Worm (Caenorhabditis elegans): Measurements from ENCODE around the gene unc-51.

The unc-51 gene

DNA sequence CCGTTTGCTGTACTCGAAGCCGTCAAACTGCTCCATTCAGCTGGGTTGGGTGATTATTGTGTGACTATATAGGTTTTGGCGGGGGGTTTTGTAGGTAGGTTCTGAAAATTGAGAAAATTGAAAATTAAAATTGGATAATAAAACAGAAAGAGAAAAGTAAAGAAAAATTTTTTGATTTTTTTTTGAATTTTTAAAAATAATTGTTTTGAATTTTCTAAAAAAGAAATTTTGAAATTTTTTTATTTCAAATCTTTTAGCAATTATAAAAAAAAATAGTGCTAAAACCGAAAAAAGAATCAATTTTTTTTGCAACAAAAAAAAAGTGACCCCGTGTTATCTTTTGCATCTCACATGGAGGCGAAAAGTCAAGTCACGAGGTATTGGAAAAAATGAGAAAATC is at the start of gene unc-51:
unc-51 (minus strand) TSS at position 101 of the 400 bp plus-strand sequence.
- TF ChIP-seq mes-4 (tag; optimal IDR thresholded peaks at IDR 0.05), result no peak
- TF ChIP-seq hmg-20 (GFP tag; IDR thresholded peaks at IDR 0.05), result no peak
- TF ChIP-seq aptf-3 (GFP tag; IDR thresholded peaks at IDR 0.05), result no peak
- no peak for TF ChIP-seq ceh-100 (GFP tag; IDR thresholded peaks at IDR 0.05)
- no peak for TF ChIP-seq egl-44 (GFP tag; IDR thresholded peaks at IDR 0.05)
- TF ChIP-seq bed-2 (GFP tag; IDR thresholded peaks at IDR 0.05), result no peak
- no peak for TF ChIP-seq die-1 (tag; optimal IDR thresholded peaks at IDR 0.05)
- TF ChIP-seq nhr-179 (tag; optimal IDR thresholded peaks at IDR 0.05), result no peak
- no peak for TF ChIP-seq ztf-25 (GFP tag; IDR thresholded peaks at IDR 0.05)
- TF ChIP-seq nhr-120 (GFP tag; IDR thresholded peaks at IDR 0.05), result no peak
- TF ChIP-seq sptf-2 (GFP tag; optimal IDR thresholded peaks at IDR 0.05), result no peak
- TF ChIP-seq attf-6 (GFP tag; IDR thresholded peaks at IDR 0.05), result no peak
- no peak for TF ChIP-seq fkh-3 (tag; optimal IDR thresholded peaks at IDR 0.05)
- TF ChIP-seq rcor-1 (GFP tag; IDR thresholded peaks at IDR 0.05), result no peak
- no peak for TF ChIP-seq Y95B8A.8 (GFP tag; IDR thresholded peaks at IDR 0.05)
- no peak for TF ChIP-seq lsl-1 (GFP tag; optimal IDR thresholded peaks at IDR 0.05)

DNA sequence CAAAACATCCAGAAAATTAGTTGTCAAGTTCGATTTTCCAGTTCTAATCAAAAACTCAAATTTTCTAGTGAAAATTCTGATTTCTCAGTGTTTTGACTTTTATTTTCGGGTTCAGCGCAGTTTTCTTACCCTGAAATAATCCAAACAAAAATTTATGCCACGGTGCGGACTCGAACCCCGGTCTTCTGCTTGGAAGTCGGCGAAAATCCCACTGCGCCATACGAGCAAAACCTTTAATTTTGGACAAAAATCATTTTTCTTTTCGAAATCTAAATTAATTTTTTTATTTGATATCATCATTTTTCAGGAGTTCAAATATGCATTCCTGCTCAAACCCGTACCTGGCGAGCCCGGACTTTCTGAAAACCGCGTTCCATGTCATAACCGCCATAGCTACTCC is 44.8 kb upstream of the unc-51 start, which contains the start of gene srh-233:
srh-233 (plus strand) TSS at position 301 of the 400 bp plus-strand sequence.
- TF ChIP-seq nhr-179 (tag; optimal IDR thresholded peaks at IDR 0.05) (no peak), B0336.3 (GFP tag; IDR thresholded peaks at IDR 0.05) (no peak), attf-6 (GFP tag; IDR thresholded peaks at IDR 0.05) (no peak), aptf-3 (GFP tag; IDR thresholded peaks at IDR 0.05) (no peak), cebp-2 (GFP tag; IDR thresholded peaks at IDR 0.05) (no peak), snpc-3.4 (tag; optimal IDR thresholded peaks at IDR 0.05) (no peak), F57A8.1 (GFP tag; optimal IDR thresholded peaks at IDR 0.05) (no peak), dpl-1 (GFP tag; optimal IDR thresholded peaks at IDR 0.05) (no peak), mel-28 (tag; optimal IDR thresholded peaks at IDR 0.05; ENCODE audit: borderline replicate concordance) (no peak), lsy-27 (tag; optimal IDR thresholded peaks at IDR 0.05; ENCODE audit: borderline replicate concordance, insufficient read depth) (no peak), ama-1 (optimal IDR thresholded peaks at IDR 0.05) (no peak), ama-1 (GFP tag; optimal IDR thresholded peaks at IDR 0.05) (no peak), ceh-58 (GFP tag; IDR thresholded peaks at IDR 0.05) (no peak)

DNA sequence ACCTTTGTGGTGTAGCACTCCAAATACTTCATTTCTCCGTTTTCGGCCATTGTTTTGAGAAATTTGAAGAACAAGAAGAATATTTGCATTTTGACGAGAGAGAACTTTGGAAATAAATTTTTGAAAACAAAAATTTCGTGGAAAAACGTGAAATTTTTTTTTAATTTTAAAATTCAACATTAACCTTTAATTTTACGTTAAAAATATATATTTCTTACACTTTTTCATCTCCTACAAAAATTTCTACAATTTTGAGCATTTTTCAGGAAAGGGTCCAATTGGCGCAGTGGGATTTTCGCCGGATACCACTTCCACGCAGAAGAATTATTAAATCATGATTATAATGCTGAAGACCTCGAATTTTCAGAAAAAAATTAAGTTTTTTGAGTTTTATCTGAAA is 43.0 kb upstream of the unc-51 start, which contains the start of gene spe-19:
spe-19 (minus strand) TSS at position 101 of the 400 bp plus-strand sequence.
- TF ChIP-seq rpc-1 (optimal IDR thresholded peaks at IDR 0.05) (no peak), rpc-1 (tag; optimal IDR thresholded peaks at IDR 0.05) (no peak), F57C9.4 (tag; optimal IDR thresholded peaks at IDR 0.05) (no peak), bed-1 (GFP tag; IDR thresholded peaks at IDR 0.05) (no peak), sea-2 (GFP tag; IDR thresholded peaks at IDR 0.05) (no peak), ccch-3 (GFP tag; optimal IDR thresholded peaks at IDR 0.05) (no peak), hsf-1 (GFP tag; IDR thresholded peaks at IDR 0.05) (no peak), Y95B8A.8 (GFP tag; IDR thresholded peaks at IDR 0.05) (no peak), snpc-1.1 (tag; optimal IDR thresholded peaks at IDR 0.05; ENCODE audit: insufficient read depth) (no peak), ceh-100 (GFP tag; IDR thresholded peaks at IDR 0.05) (no peak)

DNA sequence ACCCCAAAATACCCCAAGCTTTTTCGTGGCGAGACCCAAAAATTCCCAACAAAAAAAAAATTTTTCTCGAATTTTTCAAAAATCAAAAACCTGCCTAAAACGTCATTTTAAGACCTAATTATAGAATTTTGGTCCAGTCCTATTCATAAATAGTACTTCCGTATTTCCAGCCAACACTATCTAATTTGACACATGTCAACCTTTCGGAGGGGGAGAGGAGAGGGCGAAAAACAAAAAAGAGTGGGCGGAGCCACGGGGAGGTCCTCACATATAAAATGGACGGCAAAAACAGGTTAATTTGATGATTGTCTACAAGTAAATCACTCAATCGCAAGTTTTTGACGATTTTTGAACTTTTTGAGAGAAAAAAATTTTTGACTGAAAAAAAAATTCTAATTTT is 33.0 kb upstream of the unc-51 start, which contains the start of gene Y113G7A.16:
Y113G7A.16 (plus strand) TSS at position 301 of the 400 bp plus-strand sequence.
- TF ChIP-seq egl-44 (GFP tag; IDR thresholded peaks at IDR 0.05), result no peak
- no peak for TF ChIP-seq unc-130 (GFP tag; optimal IDR thresholded peaks at IDR 0.05)
- TF ChIP-seq nhr-80 (tag; optimal IDR thresholded peaks at IDR 0.05), result no peak
- no peak for TF ChIP-seq mxl-1 (tag; optimal IDR thresholded peaks at IDR 0.05)
- TF ChIP-seq nfyb-1 (GFP tag; IDR thresholded peaks at IDR 0.05), result no peak
- TF ChIP-seq tlf-1 (GFP tag; optimal IDR thresholded peaks at IDR 0.05), result no peak
- TF ChIP-seq ceh-91 (GFP tag; IDR thresholded peaks at IDR 0.05), result no peak
- no peak for TF ChIP-seq snpc-4 (GFP tag; optimal IDR thresholded peaks at IDR 0.05)
- no peak for TF ChIP-seq snpc-4 (tag; optimal IDR thresholded peaks at IDR 0.05)
- TF ChIP-seq die-1 (tag; optimal IDR thresholded peaks at IDR 0.05), result no peak
- no peak for TF ChIP-seq attf-6 (GFP tag; IDR thresholded peaks at IDR 0.05)

Data from whole organism, young adult.